Fruit fly (Drosophila melanogaster): ENCODE data around the gene CG13989.

CG13989 gene

dm6 chr2L:6202881-6203280 lies 42.7 kb downstream of the CG13989 start:
- TF ChIP-seq Myc (optimal IDR thresholded peaks at IDR 0.05) = no peak
- TF ChIP-seq insv (optimal IDR thresholded peaks at IDR 0.05) = no peak
- TF ChIP-seq h (optimal IDR thresholded peaks at IDR 0.05) = no peak
- TF ChIP-seq Sin3A (optimal IDR thresholded peaks at IDR 0.05) = no peak
- TF ChIP-seq ttk (optimal IDR thresholded peaks at IDR 0.05) = no peak
- no peak for TF ChIP-seq psq (optimal IDR thresholded peaks at IDR 0.05)

- no peak for TF ChIP-seq ttk (optimal IDR thresholded peaks at IDR 0.05)
Observed at dm6 chr2L:6204624-6205303, 44.6 kb downstream of the CG13989 start.

- no peak for TF ChIP-seq Myc (optimal IDR thresholded peaks at IDR 0.05)
- TF ChIP-seq Sin3A (optimal IDR thresholded peaks at IDR 0.05) = no peak
- TF ChIP-seq h (optimal IDR thresholded peaks at IDR 0.05) = no peak
- no peak for TF ChIP-seq insv (optimal IDR thresholded peaks at IDR 0.05)
- no peak for TF ChIP-seq ttk (optimal IDR thresholded peaks at IDR 0.05)
- TF ChIP-seq psq (optimal IDR thresholded peaks at IDR 0.05) = no peak
Observed at dm6 chr2L:6210818-6211217, 50.6 kb downstream of the CG13989 start.

Measured in Kc167 (cell line).